Worm (Caenorhabditis elegans) whole organism, L4 larva: Measurements from ENCODE around the gene ccep-135.
A peak's percentile ranks its signal among the peaks of the same experiment; 100 is the strongest.

Source experiments
- D1046.2 ChIP-seq: fragments of 200-800 bp; sonication (Bioruptor generic); IDR thresholded peaks from 2 replicates; pipeline ENCODE4 v1.3.6; 2022; ENCODE audit warnings: missing genetic modification characterization, missing compliant biosample characterization
- F10B5.3 ChIP-seq: sonication (generic microtip); optimal IDR thresholded peaks from 2 replicates; lab custom pipeline; 2016; ENCODE audit warnings: mild to moderate bottlenecking, missing genetic modification characterization, missing compliant biosample characterization
- Y105C5A.15 ChIP-seq: fragments of 200-800 bp; sonication (Bioruptor generic); IDR thresholded peaks from 2 replicates; pipeline ENCODE4 v1.3.6; 2022; ENCODE audit warnings: missing genetic modification characterization, missing compliant biosample characterization
- Y5F2A.4 ChIP-seq: fragments of 200-800 bp; sonication (Bioruptor generic); optimal IDR thresholded peaks from 2 replicates; lab custom pipeline; 2018; ENCODE audit warnings: mild to moderate bottlenecking, missing genetic modification characterization, missing compliant biosample characterization
- ZK546.5 ChIP-seq, 2 experiments: sonication (generic microtip); optimal IDR thresholded peaks; 2 replicates each; lab custom pipeline; 2017; ENCODE audit warnings: missing biosample characterization in 2 of 2, missing genetic modification characterization in 2 of 2
- aha-1 ChIP-seq: fragments of 150-350 bp; peaks from one replicate; lab custom pipeline; 2014; ENCODE audit warnings: missing biosample characterization, missing genetic modification characterization
- ama-1 ChIP-seq: fragments of 150-350 bp; optimal IDR thresholded peaks from 2 replicates; lab custom pipeline; 2014; ENCODE audit warnings: inconsistent platforms, mixed read lengths
- ceh-28 ChIP-seq: fragments of 150-350 bp; optimal IDR thresholded peaks from 2 replicates; lab custom pipeline; 2014; ENCODE audit warnings: missing biosample characterization, missing genetic modification reagents, missing genetic modification characterization
- ceh-32 ChIP-seq: sonication (generic microtip); optimal IDR thresholded peaks from 2 replicates; lab custom pipeline; 2016; ENCODE audit warnings: mild to moderate bottlenecking, missing genetic modification characterization, missing compliant biosample characterization; ENCODE audit not compliant: poor library complexity
- ceh-44 ChIP-seq: fragments of 200-800 bp; sonication (Bioruptor generic); IDR thresholded peaks from 2 replicates; pipeline ENCODE4 v1.3.6; 2022; ENCODE audit warnings: missing genetic modification reagents, missing genetic modification characterization, missing compliant biosample characterization
- cey-2 ChIP-seq: sonication (generic microtip); optimal IDR thresholded peaks from 3 replicates; lab custom pipeline; 2017; ENCODE audit warnings: missing genetic modification characterization, mild to moderate bottlenecking, missing compliant biosample characterization, antibody characterized with exemption, borderline replicate concordance; ENCODE audit not compliant: insufficient read depth
- ctbp-1 ChIP-seq: fragments of 200-800 bp; sonication (Bioruptor generic); IDR thresholded peaks from 2 replicates; pipeline ENCODE4 v1.3.6; 2022; ENCODE audit warnings: missing genetic modification reagents, missing genetic modification characterization, missing compliant biosample characterization
- daf-16 ChIP-seq, 3 experiments: sonication (generic microtip); optimal IDR thresholded peaks; 2 replicates each; lab custom pipeline; 2016 to 2017; ENCODE audit warnings: missing genetic modification characterization in 3 of 3, missing genetic modification reagents in 3 of 3, mild to moderate bottlenecking in 2 of 3, missing compliant biosample characterization in 2 of 3, missing biosample characterization in 1 of 3, moderate library complexity in 1 of 3
- daf-19 ChIP-seq: fragments of 200-800 bp; sonication (Bioruptor generic); conservative IDR thresholded peaks from 2 replicates; pipeline ENCODE4 v1.3.6; 2022; ENCODE audit warnings: missing genetic modification characterization, missing compliant biosample characterization
- daf-8 ChIP-seq: fragments of 200-800 bp; sonication (Bioruptor generic); IDR thresholded peaks from 2 replicates; pipeline ENCODE4 v1.3.6; 2022; ENCODE audit warnings: missing genetic modification characterization, missing compliant biosample characterization
- dmd-8 ChIP-seq: fragments of 200-800 bp; sonication (Bioruptor generic); IDR thresholded peaks from 2 replicates; pipeline ENCODE4 v1.3.6; 2022; ENCODE audit warnings: missing genetic modification characterization, missing compliant biosample characterization
- dmd-9 ChIP-seq: fragments of 200-800 bp; sonication (Bioruptor generic); IDR thresholded peaks from 2 replicates; pipeline ENCODE4 v1.3.6; 2022; ENCODE audit warnings: missing genetic modification reagents, missing genetic modification characterization, missing compliant biosample characterization
- duxl-1 ChIP-seq: sonication (generic microtip); optimal IDR thresholded peaks from 2 replicates; lab custom pipeline; 2016; ENCODE audit warnings: mild to moderate bottlenecking, missing genetic modification characterization, moderate library complexity, missing compliant biosample characterization; ENCODE audit not compliant: poor library complexity
- dve-1 ChIP-seq: sonication (generic microtip); optimal IDR thresholded peaks from 2 replicates; lab custom pipeline; 2017; ENCODE audit warnings: antibody characterized with exemption, mild to moderate bottlenecking, missing genetic modification characterization, missing compliant biosample characterization; ENCODE audit not compliant: insufficient read depth
- egl-27 ChIP-seq: sonication (generic microtip); optimal IDR thresholded peaks from 3 replicates; lab custom pipeline; 2017; ENCODE audit warnings: missing biosample characterization, missing genetic modification reagents, missing genetic modification characterization
- egl-43 ChIP-seq: fragments of 200-800 bp; sonication (Bioruptor generic); IDR thresholded peaks from 2 replicates; pipeline ENCODE4 v1.3.6; 2022; ENCODE audit warnings: missing genetic modification reagents, missing genetic modification characterization, missing compliant biosample characterization
- fkh-10 ChIP-seq: fragments of 150-350 bp; optimal IDR thresholded peaks from 2 replicates; lab custom pipeline; 2014; ENCODE audit warnings: missing biosample characterization, missing genetic modification reagents, missing genetic modification characterization
- hif-1 ChIP-seq, 2 experiments: sonication (generic microtip); optimal IDR thresholded peaks; 2 replicates each; lab custom pipeline; 2016 to 2017; ENCODE audit warnings: missing compliant biosample characterization in 2 of 2, missing genetic modification characterization in 2 of 2, missing genetic modification reagents in 2 of 2, missing genotype in 2 of 2, mild to moderate bottlenecking in 1 of 2
- hmg-1.1 ChIP-seq: fragments of 200-800 bp; sonication (Bioruptor generic); IDR thresholded peaks from 2 replicates; pipeline ENCODE4 v1.3.6; 2022; ENCODE audit warnings: missing genetic modification reagents, missing genetic modification characterization, missing compliant biosample characterization
- lin-13 ChIP-seq: fragments of 150-350 bp; optimal IDR thresholded peaks from 2 replicates; lab custom pipeline; 2014; ENCODE audit warnings: missing biosample characterization, missing genetic modification reagents, missing genetic modification characterization
- lin-38 ChIP-seq: fragments of 200-800 bp; sonication (Bioruptor generic); IDR thresholded peaks from 2 replicates; pipeline ENCODE4 v1.3.6; 2022; ENCODE audit warnings: missing genetic modification reagents, missing genetic modification characterization, missing compliant biosample characterization
- lin-39 ChIP-seq: fragments of 150-350 bp; optimal IDR thresholded peaks from 2 replicates; lab custom pipeline; 2014; ENCODE audit warnings: missing biosample characterization, missing genetic modification reagents, missing genetic modification characterization
- lsy-2 ChIP-seq, 2 experiments: fragments of 150-350 bp in 1 of 2; sonication (generic microtip) in 1 of 2; optimal IDR thresholded peaks; 2 replicates each; lab custom pipeline; 2014 to 2017; ENCODE audit warnings: missing biosample characterization in 2 of 2, missing genetic modification characterization in 2 of 2
- mdl-1 ChIP-seq, 2 experiments: fragments of 150-350 bp in 1 of 2; sonication (generic microtip) in 1 of 2; optimal IDR thresholded peaks; 2 replicates each; lab custom pipeline; 2014 to 2017; ENCODE audit warnings: missing biosample characterization in 2 of 2, missing genetic modification characterization in 2 of 2
- mdt-29 ChIP-seq: fragments of 200-800 bp; sonication (Bioruptor generic); IDR thresholded peaks from 2 replicates; pipeline ENCODE4 v1.3.6; 2022; ENCODE audit warnings: missing genetic modification reagents, missing genetic modification characterization, missing compliant biosample characterization
- nhr-10 ChIP-seq: fragments of 150-350 bp; optimal IDR thresholded peaks from 2 replicates; lab custom pipeline; 2014; ENCODE audit warnings: missing biosample characterization, missing genetic modification characterization
- nhr-11 ChIP-seq: fragments of 150-350 bp; optimal IDR thresholded peaks from 2 replicates; lab custom pipeline; 2014; ENCODE audit warnings: missing biosample characterization, missing genetic modification characterization
- nhr-25 ChIP-seq: sonication (generic microtip); optimal IDR thresholded peaks from 2 replicates; lab custom pipeline; 2017; ENCODE audit warnings: missing genetic modification characterization, mild to moderate bottlenecking, missing compliant biosample characterization, antibody characterized with exemption, moderate library complexity, borderline replicate concordance; ENCODE audit not compliant: insufficient read depth
- nhr-28 ChIP-seq: fragments of 150-350 bp; optimal IDR thresholded peaks from 2 replicates; lab custom pipeline; 2014; ENCODE audit warnings: missing biosample characterization, missing genetic modification characterization
- nhr-42 ChIP-seq: fragments of 200-800 bp; sonication (Bioruptor generic); IDR thresholded peaks from 2 replicates; pipeline ENCODE4 v1.3.6; 2022; ENCODE audit warnings: missing genetic modification characterization, missing compliant biosample characterization
- nhr-48 ChIP-seq: sonication (generic microtip); optimal IDR thresholded peaks from 2 replicates; lab custom pipeline; 2016; ENCODE audit warnings: mild to moderate bottlenecking, missing genetic modification characterization, missing compliant biosample characterization
- nhr-77 ChIP-seq: fragments of 150-350 bp; optimal IDR thresholded peaks from 2 replicates; lab custom pipeline; 2014; ENCODE audit warnings: missing biosample characterization, missing genetic modification characterization
- saeg-2 ChIP-seq: fragments of 200-800 bp; sonication (Bioruptor generic); IDR thresholded peaks from 2 replicates; pipeline ENCODE4 v1.3.6; 2022; ENCODE audit warnings: missing genetic modification reagents, missing genetic modification characterization, missing compliant biosample characterization
- skn-1 ChIP-seq: fragments of 150-350 bp; optimal IDR thresholded peaks from 2 replicates; lab custom pipeline; 2014; ENCODE audit warnings: missing biosample characterization, missing genetic modification characterization
- snpc-1.2 ChIP-seq: fragments of 200-800 bp; sonication (Bioruptor generic); IDR thresholded peaks from 2 replicates; pipeline ENCODE4 v1.3.6; 2022; ENCODE audit warnings: missing genetic modification reagents, missing genetic modification characterization, missing compliant biosample characterization
- snpc-4 ChIP-seq: fragments of 150-350 bp; optimal IDR thresholded peaks from 2 replicates; lab custom pipeline; 2014; ENCODE audit warnings: missing biosample characterization, missing genetic modification characterization
- spr-1 ChIP-seq: sonication (generic microtip); optimal IDR thresholded peaks from 2 replicates; lab custom pipeline; 2016; ENCODE audit warnings: mild to moderate bottlenecking, missing genetic modification characterization, missing compliant biosample characterization
- unc-39 ChIP-seq: sonication (generic microtip); optimal IDR thresholded peaks from 2 replicates; lab custom pipeline; 2017; ENCODE audit warnings: missing biosample characterization, missing genetic modification characterization
- unc-62 ChIP-seq, 3 experiments: fragments of 150-350 bp in 1 of 3; sonication (generic microtip); optimal IDR thresholded peaks in 2 of 3; peaks in 1 of 3; 1 replicate in 1 of 3; 2 replicates in 2 of 3; lab custom pipeline; 2014 to 2017; ENCODE audit warnings: missing biosample characterization in 3 of 3, missing genetic modification characterization in 3 of 3, missing genetic modification reagents in 3 of 3, missing genotype in 1 of 3
- vab-7 ChIP-seq: fragments of 200-800 bp; sonication (Bioruptor generic); IDR thresholded peaks from 2 replicates; pipeline ENCODE4 v1.3.6; 2022; ENCODE audit warnings: missing genetic modification reagents, missing genetic modification characterization, missing compliant biosample characterization
- zip-2 ChIP-seq: fragments of 150-350 bp; optimal IDR thresholded peaks from 2 replicates; lab custom pipeline; 2014; ENCODE audit warnings: missing biosample characterization, missing genetic modification characterization

ccep-135 gene

ce11 chrIII:3103905-3104360 lies 12.3 kb downstream of the ccep-135 start, which contains the start of gene Y53G8B.2:
Gene Y53G8B.2 (minus strand): TSS chrIII:3103955.
- TF ChIP-seq aha-1 (tag; lab: Kevin White, UChicago) (peak; percentile 66), hif-1 (tag; optimal IDR thresholded peaks at IDR 0.05; lab: Kevin White, UChicago) (no peak)

- TF ChIP-seq zip-2 (tag; lab: Kevin White, UChicago) (no peak), snpc-1.2 (no peak), aha-1 (tag; lab: Kevin White, UChicago) (no peak), mdl-1 (tag; optimal IDR thresholded peaks at IDR 0.05; lab: Kevin White, UChicago) (no peak), daf-16 (GFP tag; optimal IDR thresholded peaks at IDR 0.05; lab: Kevin White, UChicago) (no peak), daf-16 (tag; optimal IDR thresholded peaks at IDR 0.05; lab: Kevin White, UChicago) (peak; percentile 57), egl-43 (GFP tag; lab: Robert Waterston, UW) (no peak), ceh-44 (GFP tag; lab: Robert Waterston, UW) (no peak), ceh-28 (tag; lab: Kevin White, UChicago) (no peak), nhr-11 (tag; lab: Kevin White, UChicago) (peak; percentile 82), unc-62 (GFP tag; optimal IDR thresholded peaks at IDR 0.05 in 1 of 2; lab: Kevin White, UChicago) (no peak), unc-62 (tag; optimal IDR thresholded peaks at IDR 0.05; lab: Kevin White, UChicago) (no peak), cey-2 (peak; percentile 50), F10B5.3 (tag; lab: Kevin White, UChicago) (no peak), mdt-29 (GFP tag; lab: Robert Waterston, UW) (no peak), ZK546.5 (tag; optimal IDR thresholded peaks at IDR 0.05; lab: Kevin White, UChicago) (no peak), D1046.2 (GFP tag; lab: Robert Waterston, UW) (no peak), hif-1 (tag; optimal IDR thresholded peaks at IDR 0.05; lab: Kevin White, UChicago) (peak in 1 of 2 experiments; percentile 74), duxl-1 (tag; lab: Kevin White, UChicago) (no peak), ctbp-1 (no peak), fkh-10 (GFP tag; lab: Kevin White, UChicago) (no peak), saeg-2 (no peak), nhr-28 (tag; lab: Kevin White, UChicago) (peak; percentile 92), lin-13 (GFP tag; lab: Kevin White, UChicago) (peak; percentile 23), dve-1 (no peak), spr-1 (tag; lab: Kevin White, UChicago) (no peak), nhr-77 (tag; lab: Kevin White, UChicago) (peak; percentile 14), hmg-1.1 (GFP tag; lab: Robert Waterston, UW) (no peak), lsy-2 (tag; optimal IDR thresholded peaks at IDR 0.05; lab: Kevin White, UChicago) (peak in 1 of 2 experiments; percentile 3), daf-19 (GFP tag; lab: Robert Waterston, UW) (no peak), nhr-42 (GFP tag; lab: Robert Waterston, UW) (no peak), nhr-48 (tag; lab: Kevin White, UChicago) (peak; percentile 48)
Measured at ce11 chrIII:3104536-3104935, 12.9 kb downstream of the ccep-135 start.

- no peak for TF ChIP-seq unc-39 (tag; lab: Kevin White, UChicago)
- TF ChIP-seq lin-39: no peak
- no peak for TF ChIP-seq egl-43 (GFP tag; lab: Robert Waterston, UW)
- TF ChIP-seq dmd-9 (GFP tag; lab: Robert Waterston, UW): no peak
- no peak for TF ChIP-seq lin-13 (GFP tag; lab: Kevin White, UChicago)
- TF ChIP-seq zip-2 (tag; lab: Kevin White, UChicago): no peak
- no peak for TF ChIP-seq Y105C5A.15 (GFP tag; lab: Robert Waterston, UW)
Measured at ce11 chrIII:3105212-3105611, 13.5 kb downstream of the ccep-135 start.

- TF ChIP-seq nhr-25 (tag; lab: Kevin White, UChicago) (no peak), nhr-10 (tag; lab: Kevin White, UChicago) (no peak), Y5F2A.4 (GFP tag; lab: Kevin White, UChicago) (no peak), ama-1 (lab: Kevin White, UChicago) (no peak), ceh-32 (tag; lab: Kevin White, UChicago) (no peak), vab-7 (GFP tag; lab: Robert Waterston, UW) (no peak), skn-1 (tag; lab: Kevin White, UChicago) (no peak), snpc-4 (tag; lab: Kevin White, UChicago) (no peak), lin-38 (GFP tag; lab: Robert Waterston, UW) (no peak), daf-8 (GFP tag; lab: Robert Waterston, UW) (no peak), egl-27 (tag; lab: Kevin White, UChicago) (no peak), egl-43 (GFP tag; lab: Robert Waterston, UW) (no peak), aha-1 (tag; lab: Kevin White, UChicago) (no peak), dmd-8 (GFP tag; lab: Robert Waterston, UW) (no peak)
Measured at ce11 chrIII:3106301-3106700, 14.6 kb downstream of the ccep-135 start.
